Fruit fly (Drosophila melanogaster) whole organism, prepupa: Measurements from ENCODE around the gene CG42375.

ENCODE experiments used
- CG10631 ChIP-seq: fragments of 200-800 bp; sonication (Bioruptor generic); optimal IDR thresholded peaks from 2 replicates; lab custom pipeline; 2016; ENCODE audit warnings: missing biosample characterization, missing genetic modification characterization
- CG1621 ChIP-seq: fragments of 200-800 bp; sonication (Bioruptor generic); optimal IDR thresholded peaks from 3 replicates; lab custom pipeline; 2018; ENCODE audit warnings: missing biosample characterization, mild to moderate bottlenecking, missing genetic modification characterization
- CG4318 ChIP-seq: fragments of 200-800 bp; sonication (Bioruptor generic); optimal IDR thresholded peaks from 3 replicates; lab custom pipeline; 2017; ENCODE audit warnings: missing biosample characterization, mild to moderate bottlenecking, missing genetic modification characterization
- achi ChIP-seq: fragments of 200-800 bp; sonication (Bioruptor generic); optimal IDR thresholded peaks from 3 replicates; lab custom pipeline; 2016; ENCODE audit warnings: missing biosample characterization, missing genetic modification characterization
- esn ChIP-seq: fragments of 200-800 bp; sonication (Bioruptor generic); optimal IDR thresholded peaks from 2 replicates; lab custom pipeline; 2016; ENCODE audit warnings: missing biosample characterization, mild to moderate bottlenecking, missing genetic modification characterization, moderate library complexity
- fd59A ChIP-seq: fragments of 200-800 bp; sonication (Bioruptor generic); optimal IDR thresholded peaks from 2 replicates; lab custom pipeline; 2017; ENCODE audit warnings: missing biosample characterization, mild to moderate bottlenecking, missing genetic modification characterization, missing genetic modification reagents
- pdm3 ChIP-seq: fragments of 200-800 bp; sonication (Bioruptor generic); optimal IDR thresholded peaks from 3 replicates; lab custom pipeline; 2016; ENCODE audit warnings: missing biosample characterization, missing genetic modification characterization

- TF ChIP-seq achi (peak; percentile 70), esn (GFP tag; lab: Kevin White, UChicago) (peak; percentile 62), CG10631 (peak; percentile 74), pdm3 (peak; percentile 68), fd59A (GFP tag; lab: Kevin White, UChicago) (peak; percentile 53), CG4318 (peak; percentile 83), CG1621 (tag; lab: Kevin White, UChicago) (no peak)
Observed at dm6 chr3R:13807906-13808305, 28.5 kb downstream of the CG42375 start.
